Fruit fly (Drosophila melanogaster) whole organism, prepupa: ENCODE measurements around the gene CG32295.

ENCODE experiments used
- CG10669 ChIP-seq: fragments of 200-800 bp; sonication (Bioruptor generic); optimal IDR thresholded peaks from 3 replicates; lab custom pipeline; 2018; ENCODE audit warnings: missing biosample characterization, mild to moderate bottlenecking, missing genetic modification characterization, moderate library complexity
- CG32006 ChIP-seq: fragments of 200-800 bp; sonication (Bioruptor generic); optimal IDR thresholded peaks from 3 replicates; lab custom pipeline; 2017; ENCODE audit warnings: missing biosample characterization, mild to moderate bottlenecking, missing genetic modification characterization
- CG3919 ChIP-seq: fragments of 200-800 bp; sonication (Bioruptor generic); optimal IDR thresholded peaks from 3 replicates; lab custom pipeline; 2016; ENCODE audit warnings: missing biosample characterization, missing genetic modification characterization
- Gug ChIP-seq: fragments of 200-800 bp; sonication (Bioruptor generic); IDR thresholded peaks from 2 replicates; pipeline ENCODE4 v1.3.6; 2022; ENCODE audit warnings: missing biosample characterization, missing genetic modification characterization
- Hr39 ChIP-seq: fragments of 200-800 bp; sonication (Bioruptor generic); optimal IDR thresholded peaks from 2 replicates; lab custom pipeline; 2016; ENCODE audit warnings: missing biosample characterization, missing genetic modification characterization
- Met ChIP-seq: fragments of 200-800 bp; sonication (Bioruptor generic); optimal IDR thresholded peaks from 3 replicates; lab custom pipeline; 2016; ENCODE audit warnings: missing biosample characterization, missing genetic modification characterization
- Sox102F ChIP-seq: fragments of 200-800 bp; sonication (Bioruptor generic); optimal IDR thresholded peaks from 2 replicates; lab custom pipeline; 2016; ENCODE audit warnings: missing biosample characterization, mild to moderate bottlenecking, missing genetic modification characterization
- cyc ChIP-seq: fragments of 200-800 bp; sonication (Bioruptor generic); optimal IDR thresholded peaks from 3 replicates; lab custom pipeline; 2016; ENCODE audit warnings: missing biosample characterization, missing genetic modification characterization
- eg ChIP-seq: fragments of 200-800 bp; sonication (Bioruptor generic); IDR thresholded peaks from 3 replicates; pipeline ENCODE4 v1.3.6; 2022; ENCODE audit warnings: missing biosample characterization, missing genetic modification characterization
- svp ChIP-seq: fragments of 200-800 bp; sonication (Bioruptor generic); peaks from one replicate; lab custom pipeline; 2016; ENCODE audit warnings: missing biosample characterization, missing genetic modification characterization

- peak; percentile 34; the same call in 1 of the 2 replicates for TF ChIP-seq Gug (GFP tag; lab: Robert Waterston, UW)
- no peak for TF ChIP-seq CG3919 (GFP tag; lab: Kevin White, UChicago)
- TF ChIP-seq CG10669 = peak; percentile 19
- no peak for TF ChIP-seq Sox102F
- TF ChIP-seq Met (GFP tag; lab: Kevin White, UChicago) = no peak
- no peak for TF ChIP-seq cyc (GFP tag; lab: Kevin White, UChicago)
- TF ChIP-seq svp = peak; percentile 74
- peak; percentile 59; the same call in 1 of the 3 replicates for TF ChIP-seq eg (GFP tag; lab: Robert Waterston, UW)
- TF ChIP-seq Hr39 (GFP tag; lab: Kevin White, UChicago) = no peak
- no peak for TF ChIP-seq CG32006 (GFP tag; lab: Kevin White, UChicago)
Measured at dm6 chr3L:2478349-2478959, 48.3 kb downstream of the CG32295 start, which contains the start of gene Cyp4d20.
